Worm (Caenorhabditis elegans): Measurements from ENCODE around the gene ncs-4.

The ncs-4 gene

DNA sequence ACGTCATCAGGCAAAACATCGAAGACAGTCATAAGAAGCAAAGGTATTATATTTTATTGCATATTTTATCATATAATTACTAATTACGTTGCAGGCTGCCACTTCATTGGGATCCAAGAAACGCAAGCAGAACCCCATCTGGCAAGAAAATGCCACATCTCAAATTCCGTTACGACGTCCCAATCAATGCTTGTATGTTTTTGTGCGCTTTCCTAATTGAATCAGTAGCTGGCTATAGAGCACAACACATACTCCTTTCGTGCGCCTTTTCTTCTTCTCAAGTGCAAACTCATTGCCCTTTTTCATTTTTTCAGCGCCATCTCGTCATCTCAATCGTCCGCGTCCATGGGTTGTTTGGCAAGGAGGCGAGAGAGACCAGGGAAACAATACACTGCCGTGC lies 25.4 kb upstream of the ncs-4 start:
- TF ChIP-seq Y79H2A.3 (GFP tag; conservative IDR thresholded peaks at IDR 0.05): no peak
- 0 out of 2 replicates have a peak, but pooled peaks have one; percentile 11 for TF ChIP-seq zfh-2 (GFP tag; conservative IDR thresholded peaks at IDR 0.05)

DNA sequence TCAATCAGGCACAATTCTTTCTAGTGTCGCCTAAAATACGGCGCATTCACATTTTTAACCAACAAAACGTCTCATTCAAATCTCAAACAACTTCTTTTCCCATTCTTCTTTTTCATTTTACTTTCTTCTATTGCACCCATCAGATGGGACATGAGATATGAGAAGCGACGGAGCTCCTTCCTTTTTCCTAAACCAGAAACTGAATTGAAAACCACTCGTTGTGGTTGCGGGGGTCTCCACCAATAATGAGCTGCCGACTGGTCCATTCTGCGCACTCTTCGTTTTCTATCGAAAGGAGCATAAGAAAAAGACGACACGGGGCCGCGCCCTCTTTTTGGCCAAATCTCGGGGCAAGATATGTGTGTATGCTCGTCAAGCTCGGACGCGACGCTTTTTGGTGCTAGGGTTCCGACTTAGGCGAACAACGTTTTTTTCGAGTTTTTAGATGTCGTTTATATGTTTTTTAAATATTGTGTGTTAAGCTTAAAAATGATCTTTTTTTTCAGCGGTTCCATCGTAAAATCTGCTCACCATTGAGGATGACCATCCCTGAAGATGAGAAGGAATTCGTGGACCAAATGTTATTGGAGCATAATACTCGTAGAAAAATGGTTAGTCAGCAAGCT lies 21.9 kb upstream of the ncs-4 start, which contains the start of gene F09B9.5:
F09B9.5 (plus strand) TSS at position 501 of the 626 bp plus-strand sequence.
- TF ChIP-seq zim-3 (tag; optimal IDR thresholded peaks at IDR 0.05) (no peak), attf-5 (GFP tag; optimal IDR thresholded peaks at IDR 0.05) (no peak), egl-44 (GFP tag; IDR thresholded peaks at IDR 0.05) (no peak), lin-26 (GFP tag; IDR thresholded peaks at IDR 0.05) (no peak), K12H6.12 (tag; optimal IDR thresholded peaks at IDR 0.05) (no peak), lin-54 (GFP tag; optimal IDR thresholded peaks at IDR 0.05) (no peak), dox-1 (GFP tag; IDR thresholded peaks at IDR 0.05) (no peak), T26A5.8 (tag; optimal IDR thresholded peaks at IDR 0.05) (no peak), mcd-1 (GFP tag; IDR thresholded peaks at IDR 0.05) (no peak), F57A8.1 (GFP tag; optimal IDR thresholded peaks at IDR 0.05) (no peak), fkh-3 (tag; optimal IDR thresholded peaks at IDR 0.05) (no peak), nhr-120 (GFP tag; IDR thresholded peaks at IDR 0.05) (no peak), B0035.1 (tag; optimal IDR thresholded peaks at IDR 0.05) (no peak), gei-17 (GFP tag; optimal IDR thresholded peaks at IDR 0.05) (no peak), unc-62 (GFP tag; optimal IDR thresholded peaks at IDR 0.05) (no peak), xnd-1 (tag; optimal IDR thresholded peaks at IDR 0.05) (no peak)

DNA sequence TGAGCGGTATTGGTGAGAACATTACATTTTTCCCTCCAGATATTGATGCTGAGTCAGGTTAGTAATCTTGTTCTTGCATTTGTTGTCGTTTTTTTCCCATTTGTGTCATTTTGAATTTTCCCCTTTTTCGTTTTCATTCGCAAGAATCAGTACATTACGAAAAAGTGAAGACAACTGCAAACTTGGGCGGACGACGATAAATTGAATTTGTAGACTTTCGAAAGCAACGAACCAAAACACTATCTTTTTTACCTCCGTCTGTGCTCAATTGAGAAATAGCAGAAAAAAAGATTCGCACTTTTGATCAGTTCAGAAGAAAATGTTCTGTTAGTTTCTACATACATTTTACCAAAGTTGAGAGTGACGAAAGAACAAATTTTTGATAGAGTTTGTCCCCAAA lies 21.2 kb upstream of the ncs-4 start:
- TF ChIP-seq ztf-6 (GFP tag; IDR thresholded peaks at IDR 0.05) (no peak), B0261.1 (tag; optimal IDR thresholded peaks at IDR 0.05) (no peak), ztf-28 (GFP tag; IDR thresholded peaks at IDR 0.05) (no peak), lin-40 (tag; optimal IDR thresholded peaks at IDR 0.05) (no peak), ztf-22 (GFP tag; optimal IDR thresholded peaks at IDR 0.05) (no peak), atf-7 (tag; optimal IDR thresholded peaks at IDR 0.05) (no peak)

DNA sequence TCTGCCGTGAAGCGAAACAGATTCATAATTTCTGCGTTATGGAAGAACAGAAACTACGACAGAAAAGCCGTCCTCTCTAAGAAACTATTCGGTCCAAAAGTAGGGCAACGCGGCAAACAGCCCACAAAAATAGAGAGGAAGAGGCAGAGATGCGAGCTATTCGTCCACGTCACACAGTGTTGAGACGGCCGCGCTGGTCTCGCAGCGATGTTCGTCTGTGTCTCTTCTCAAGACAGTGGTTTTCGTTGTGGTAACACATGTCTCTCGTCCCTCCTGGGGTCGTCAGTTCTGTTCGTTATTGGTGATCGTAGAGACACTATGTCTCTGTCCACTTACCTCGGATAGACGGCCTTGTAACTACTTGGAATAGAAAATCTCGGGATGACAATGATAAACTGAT lies 17.6 kb upstream of the ncs-4 start, which contains the start of gene erd-2.1:
erd-2.1 (minus strand) TSS at position 114 of the 400 bp plus-strand sequence.
- TF ChIP-seq hrde-1 (tag; optimal IDR thresholded peaks at IDR 0.05; ENCODE audit: borderline replicate concordance) (no peak), tbp1 (GFP tag; optimal IDR thresholded peaks at IDR 0.05) (peak; percentile 18), hmg-1.2 (GFP tag; IDR thresholded peaks at IDR 0.05) (peak; percentile 81), hlh-26 (GFP tag; conservative IDR thresholded peaks at IDR 0.05) (no peak), Y79H2A.3 (GFP tag; conservative IDR thresholded peaks at IDR 0.05) (no peak), F49E8.2 (tag; optimal IDR thresholded peaks at IDR 0.05; ENCODE audit: insufficient read depth) (no peak), Y95B8A.8 (GFP tag; IDR thresholded peaks at IDR 0.05) (no peak), F33H1.4 (GFP tag; IDR thresholded peaks at IDR 0.05) (peak; percentile 60), F10E7.11 (tag; optimal IDR thresholded peaks at IDR 0.05) (no peak), somi-1 (GFP tag; optimal IDR thresholded peaks at IDR 0.05) (no peak), ZK185.1 (tag; optimal IDR thresholded peaks at IDR 0.05; ENCODE audit: poor library complexity, severe bottlenecking) (peak; percentile 62), mcd-1 (GFP tag; IDR thresholded peaks at IDR 0.05) (0 out of 2 replicates have a peak, but pooled peaks have one; percentile 17), K12H6.12 (tag; optimal IDR thresholded peaks at IDR 0.05) (peak; percentile 28), tlf-1 (GFP tag; optimal IDR thresholded peaks at IDR 0.05) (no peak), mxl-1 (tag; optimal IDR thresholded peaks at IDR 0.05) (no peak), D2030.7 (GFP tag; IDR thresholded peaks at IDR 0.05) (no peak), lin-40 (tag; optimal IDR thresholded peaks at IDR 0.05) (peak; percentile 44), rec-8 (tag; optimal IDR thresholded peaks at IDR 0.05) (no peak), chd-7 (tag; optimal IDR thresholded peaks at IDR 0.05) (no peak), ztf-28 (GFP tag; IDR thresholded peaks at IDR 0.05) (no peak), F57C9.4 (tag; optimal IDR thresholded peaks at IDR 0.05) (no peak), Y67H2A.10 (GFP tag; conservative IDR thresholded peaks at IDR 0.05) (no peak), madf-10 (tag; optimal IDR thresholded peaks at IDR 0.05) (no peak), xnd-1 (tag; optimal IDR thresholded peaks at IDR 0.05) (no peak), hlh-12 (tag; optimal IDR thresholded peaks at IDR 0.05) (no peak), lin-26 (GFP tag; IDR thresholded peaks at IDR 0.05) (no peak)

Data from whole organism, young adult.